Fruit fly (Drosophila melanogaster): ENCODE data around the gene nebu.

The nebu gene

DNA sequence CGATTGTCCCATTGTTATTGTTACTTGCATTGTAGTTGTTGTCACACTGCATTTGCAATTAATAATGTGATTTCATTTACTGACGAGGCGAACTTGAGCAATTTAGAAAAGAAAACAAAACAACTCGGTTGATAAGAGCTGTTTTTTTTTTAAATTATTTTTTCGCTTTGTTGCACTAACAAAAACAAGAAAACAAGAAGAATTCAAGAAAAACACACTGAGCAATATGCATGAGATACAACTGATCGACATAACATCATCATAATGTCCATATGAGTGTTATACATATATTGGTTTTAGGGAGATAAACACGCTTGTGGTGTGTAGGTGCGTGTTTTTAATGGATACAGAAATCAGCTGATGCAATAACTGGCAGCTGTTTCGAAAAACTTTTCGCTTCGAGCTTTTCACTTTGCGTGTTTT, 40.5 kb downstream of the nebu start (continued):
- TF ChIP-seq maf-S (GFP tag; optimal IDR thresholded peaks at IDR 0.05) (no peak), rib (GFP tag; IDR thresholded peaks at IDR 0.05) (no peak), NC2α (GFP tag; optimal IDR thresholded peaks at IDR 0.05) (no peak), lola (GFP tag; optimal IDR thresholded peaks at IDR 0.05) (no peak), br (optimal IDR thresholded peaks at IDR 0.05) (no peak), NFAT (GFP tag; IDR thresholded peaks at IDR 0.05) (no peak), Elba2 (GFP tag; optimal IDR thresholded peaks at IDR 0.05) (no peak), CG16813 (GFP tag; IDR thresholded peaks at IDR 0.05; ENCODE audit: partially characterized antibody) (no peak), lab (GFP tag; optimal IDR thresholded peaks at IDR 0.05) (peak; percentile 54), mld (GFP tag; IDR thresholded peaks at IDR 0.05; ENCODE audit: partially characterized antibody) (no peak), Stat92E (GFP tag; optimal IDR thresholded peaks at IDR 0.05) (no peak), CG10543 (GFP tag; optimal IDR thresholded peaks at IDR 0.05) (peak; percentile 28), D19B (GFP tag; optimal IDR thresholded peaks at IDR 0.05) (no peak), CG8765 (GFP tag; IDR thresholded peaks at IDR 0.05) (no peak), Doc3 (GFP tag; IDR thresholded peaks at IDR 0.05; ENCODE audit: partially characterized antibody) (no peak), CG9215 (GFP tag; IDR thresholded peaks at IDR 0.05) (no peak), CG1024 (GFP tag; IDR thresholded peaks at IDR 0.05) (no peak), CG1647 (GFP tag; optimal IDR thresholded peaks at IDR 0.05) (no peak), lov (optimal IDR thresholded peaks at IDR 0.05) (no peak), lov (GFP tag; IDR thresholded peaks at IDR 0.05) (no peak), gfzf (GFP tag; optimal IDR thresholded peaks at IDR 0.05) (no peak), CG17328 (GFP tag; IDR thresholded peaks at IDR 0.05) (no peak), CG5953 (GFP tag; IDR thresholded peaks at IDR 0.05) (no peak), CG32767 (GFP tag; IDR thresholded peaks at IDR 0.05) (peak; percentile 34; the same call in 1 of the 2 replicates), onecut (GFP tag; IDR thresholded peaks at IDR 0.05) (no peak), HmgZ (tag; optimal IDR thresholded peaks at IDR 0.05) (no peak), Taf1 (GFP tag; IDR thresholded peaks at IDR 0.05) (no peak), E2f1 (GFP tag; IDR thresholded peaks at IDR 0.05) (no peak), CG8388 (GFP tag; optimal IDR thresholded peaks at IDR 0.05) (no peak), CG18619 (GFP tag; optimal IDR thresholded peaks at IDR 0.05) (no peak), Awh (GFP tag; IDR thresholded peaks at IDR 0.05) (no peak), Pdp1 (GFP tag; optimal IDR thresholded peaks at IDR 0.05) (peak in 1 of 2 experiments; percentile 68), Bgb (GFP tag; IDR thresholded peaks at IDR 0.05; ENCODE audit: partially characterized antibody) (no peak), gcm (GFP tag; optimal IDR thresholded peaks at IDR 0.05) (no peak), Hr3 (GFP tag; optimal IDR thresholded peaks at IDR 0.05) (no peak), CG14965 (GFP tag; optimal IDR thresholded peaks at IDR 0.05; ENCODE audit: borderline replicate concordance) (no peak), CG6791 (GFP tag; IDR thresholded peaks at IDR 0.05; ENCODE audit: partially characterized antibody) (no peak), Hr39 (optimal IDR thresholded peaks at IDR 0.05) (no peak), Mes4 (GFP tag; optimal IDR thresholded peaks at IDR 0.05) (no peak), ara (GFP tag; IDR thresholded peaks at IDR 0.05) (no peak), CG13123 (GFP tag; optimal IDR thresholded peaks at IDR 0.05) (no peak), Med (GFP tag) (peak; percentile 75), CG2129 (GFP tag; IDR thresholded peaks at IDR 0.05; ENCODE audit: partially characterized antibody) (no peak), crc (GFP tag; optimal IDR thresholded peaks at IDR 0.05) (no peak), ranshi (GFP tag; IDR thresholded peaks at IDR 0.05) (no peak), Usf (GFP tag; optimal IDR thresholded peaks at IDR 0.05) (no peak), CG18476 (GFP tag; optimal IDR thresholded peaks at IDR 0.05) (no peak), zen2 (GFP tag; IDR thresholded peaks at IDR 0.05; ENCODE audit: partially characterized antibody) (no peak), lbe (GFP tag; optimal IDR thresholded peaks at IDR 0.05) (no peak), usp (GFP tag; optimal IDR thresholded peaks at IDR 0.05) (no peak), CG7987 (GFP tag; optimal IDR thresholded peaks at IDR 0.05) (peak; percentile 40), ems (GFP tag; optimal IDR thresholded peaks at IDR 0.05) (no peak)
